Fruit fly (Drosophila melanogaster): ENCODE data around the gene Ranbp21.
A peak's percentile ranks its signal among the peaks of the same experiment; 100 is the strongest.

Gene Ranbp21

dm6 chrX:19606558-19606957 is 45.5 kb downstream of the Ranbp21 start:
- TF ChIP-seq CG12768 (GFP tag; optimal IDR thresholded peaks at IDR 0.05) (no peak), cnc (optimal IDR thresholded peaks at IDR 0.05) (no peak), CG14711 (tag; optimal IDR thresholded peaks at IDR 0.05) (no peak), bab1 (GFP tag; optimal IDR thresholded peaks at IDR 0.05) (no peak), Clk (GFP tag; optimal IDR thresholded peaks at IDR 0.05) (no peak), CG5204 (GFP tag; optimal IDR thresholded peaks at IDR 0.05) (no peak), kay (GFP tag; ENCODE audit: borderline replicate concordance) (no peak), CG1620 (GFP tag; optimal IDR thresholded peaks at IDR 0.05) (no peak), Mnt (GFP tag; optimal IDR thresholded peaks at IDR 0.05) (no peak), pad (GFP tag; optimal IDR thresholded peaks at IDR 0.05) (no peak), CG11617 (GFP tag; optimal IDR thresholded peaks at IDR 0.05) (no peak), CG7101 (tag; optimal IDR thresholded peaks at IDR 0.05) (no peak), Crg-1 (GFP tag; optimal IDR thresholded peaks at IDR 0.05) (no peak), tj (GFP tag; optimal IDR thresholded peaks at IDR 0.05) (no peak), CG33017 (tag; optimal IDR thresholded peaks at IDR 0.05) (no peak), toe (GFP tag; optimal IDR thresholded peaks at IDR 0.05) (no peak)

dm6 chrX:19605915-19606314 is 46.2 kb downstream of the Ranbp21 start:
- TF ChIP-seq tj (GFP tag; optimal IDR thresholded peaks at IDR 0.05) (no peak), kay (GFP tag; ENCODE audit: borderline replicate concordance) (no peak), pad (GFP tag; optimal IDR thresholded peaks at IDR 0.05) (peak; percentile 51), ovo (GFP tag; optimal IDR thresholded peaks at IDR 0.05) (peak; percentile 96)

dm6 chrX:19604997-19605396 is 47.1 kb downstream of the Ranbp21 start, which contains the start of gene CG14207:
Gene CG14207 (plus strand): TSS chrX:19605199.
- TF ChIP-seq CG7045 (GFP tag; optimal IDR thresholded peaks at IDR 0.05): no peak
- TF ChIP-seq CG33017 (tag; optimal IDR thresholded peaks at IDR 0.05): no peak
- TF ChIP-seq bab1 (GFP tag; optimal IDR thresholded peaks at IDR 0.05): peak; percentile 68
- TF ChIP-seq kay (GFP tag; ENCODE audit: borderline replicate concordance): no peak
- peak; percentile 20 for TF ChIP-seq tj (GFP tag; optimal IDR thresholded peaks at IDR 0.05)
- peak; percentile 17 for TF ChIP-seq CG12768 (GFP tag; optimal IDR thresholded peaks at IDR 0.05)
- peak; percentile 7 for TF ChIP-seq ovo (GFP tag; optimal IDR thresholded peaks at IDR 0.05)
- peak; percentile 44 for TF ChIP-seq CG7101 (tag; optimal IDR thresholded peaks at IDR 0.05)
- no peak for TF ChIP-seq Clk (GFP tag; optimal IDR thresholded peaks at IDR 0.05)
- TF ChIP-seq pad (GFP tag; optimal IDR thresholded peaks at IDR 0.05): no peak
- TF ChIP-seq cnc (optimal IDR thresholded peaks at IDR 0.05): no peak
- peak; percentile 16 for TF ChIP-seq cic (GFP tag; optimal IDR thresholded peaks at IDR 0.05)
- TF ChIP-seq CG1620 (GFP tag; optimal IDR thresholded peaks at IDR 0.05): peak; percentile 55
- no peak for TF ChIP-seq CG14711 (tag; optimal IDR thresholded peaks at IDR 0.05)
- TF ChIP-seq Mnt (GFP tag; optimal IDR thresholded peaks at IDR 0.05): peak; percentile 59
- TF ChIP-seq CG5204 (GFP tag; optimal IDR thresholded peaks at IDR 0.05): no peak
- TF ChIP-seq Hr96 (GFP tag; optimal IDR thresholded peaks at IDR 0.05): no peak
- TF ChIP-seq toe (GFP tag; optimal IDR thresholded peaks at IDR 0.05): no peak
- TF ChIP-seq Crg-1 (GFP tag; optimal IDR thresholded peaks at IDR 0.05): peak; percentile 16
- no peak for TF ChIP-seq CG11617 (GFP tag; optimal IDR thresholded peaks at IDR 0.05)

dm6 chrX:19603953-19604352 is 48.1 kb downstream of the Ranbp21 start:
- TF ChIP-seq CG5204 (GFP tag; optimal IDR thresholded peaks at IDR 0.05): peak; percentile 2
- no peak for TF ChIP-seq CG33017 (tag; optimal IDR thresholded peaks at IDR 0.05)
- no peak for TF ChIP-seq Clk (GFP tag; optimal IDR thresholded peaks at IDR 0.05)
- TF ChIP-seq CG12768 (GFP tag; optimal IDR thresholded peaks at IDR 0.05): no peak
- peak; percentile 14 for TF ChIP-seq CG7045 (GFP tag; optimal IDR thresholded peaks at IDR 0.05)
- no peak for TF ChIP-seq cic (GFP tag; optimal IDR thresholded peaks at IDR 0.05)

dm6 chrX:19602483-19602882 is 49.6 kb downstream of the Ranbp21 start:
- TF ChIP-seq bab1 (GFP tag; optimal IDR thresholded peaks at IDR 0.05): no peak
- TF ChIP-seq ovo (GFP tag; optimal IDR thresholded peaks at IDR 0.05): no peak
- no peak for TF ChIP-seq toe (GFP tag; optimal IDR thresholded peaks at IDR 0.05)
- TF ChIP-seq cnc (optimal IDR thresholded peaks at IDR 0.05): no peak
- no peak for TF ChIP-seq CG1620 (GFP tag; optimal IDR thresholded peaks at IDR 0.05)
- no peak for TF ChIP-seq kay (GFP tag; ENCODE audit: borderline replicate concordance)
- no peak for TF ChIP-seq CG14711 (tag; optimal IDR thresholded peaks at IDR 0.05)
- no peak for TF ChIP-seq CG7101 (tag; optimal IDR thresholded peaks at IDR 0.05)
- no peak for TF ChIP-seq Mnt (GFP tag; optimal IDR thresholded peaks at IDR 0.05)
- no peak for TF ChIP-seq CG7045 (GFP tag; optimal IDR thresholded peaks at IDR 0.05)
- TF ChIP-seq Hr96 (GFP tag; optimal IDR thresholded peaks at IDR 0.05): no peak
- TF ChIP-seq CG5204 (GFP tag; optimal IDR thresholded peaks at IDR 0.05): no peak
- TF ChIP-seq cic (GFP tag; optimal IDR thresholded peaks at IDR 0.05): no peak
- no peak for TF ChIP-seq CG11617 (GFP tag; optimal IDR thresholded peaks at IDR 0.05)
- TF ChIP-seq tj (GFP tag; optimal IDR thresholded peaks at IDR 0.05): no peak
- no peak for TF ChIP-seq Crg-1 (GFP tag; optimal IDR thresholded peaks at IDR 0.05)
- TF ChIP-seq CG33017 (tag; optimal IDR thresholded peaks at IDR 0.05): no peak

- peak; percentile 42 for TF ChIP-seq tj (GFP tag; optimal IDR thresholded peaks at IDR 0.05)
- no peak for TF ChIP-seq CG33017 (tag; optimal IDR thresholded peaks at IDR 0.05)
- TF ChIP-seq bab1 (GFP tag; optimal IDR thresholded peaks at IDR 0.05): peak; percentile 49
- peak; percentile 57 for TF ChIP-seq Mnt (GFP tag; optimal IDR thresholded peaks at IDR 0.05)
- peak; percentile 94 for TF ChIP-seq CG14711 (tag; optimal IDR thresholded peaks at IDR 0.05)
- no peak for TF ChIP-seq cnc (optimal IDR thresholded peaks at IDR 0.05)
- TF ChIP-seq pad (GFP tag; optimal IDR thresholded peaks at IDR 0.05): peak; percentile 11
- TF ChIP-seq CG7045 (GFP tag; optimal IDR thresholded peaks at IDR 0.05): no peak
- TF ChIP-seq CG1620 (GFP tag; optimal IDR thresholded peaks at IDR 0.05): peak; percentile 8
- TF ChIP-seq Hr96 (GFP tag; optimal IDR thresholded peaks at IDR 0.05): no peak
- TF ChIP-seq ovo (GFP tag; optimal IDR thresholded peaks at IDR 0.05): peak; percentile 10
- TF ChIP-seq cic (GFP tag; optimal IDR thresholded peaks at IDR 0.05): peak; percentile 29
- no peak for TF ChIP-seq kay (GFP tag; ENCODE audit: borderline replicate concordance)
- TF ChIP-seq Clk (GFP tag; optimal IDR thresholded peaks at IDR 0.05): no peak
- no peak for TF ChIP-seq CG12768 (GFP tag; optimal IDR thresholded peaks at IDR 0.05)
- no peak for TF ChIP-seq CG5204 (GFP tag; optimal IDR thresholded peaks at IDR 0.05)
- no peak for TF ChIP-seq CG11617 (GFP tag; optimal IDR thresholded peaks at IDR 0.05)
- no peak for TF ChIP-seq toe (GFP tag; optimal IDR thresholded peaks at IDR 0.05)
- TF ChIP-seq CG7101 (tag; optimal IDR thresholded peaks at IDR 0.05): peak; percentile 36
- TF ChIP-seq Crg-1 (GFP tag; optimal IDR thresholded peaks at IDR 0.05): peak; percentile 23
These were observed 50.4 kb downstream of the Ranbp21 start, which contains the start of gene CG14220 for dm6 chrX:19601644-19602043. Gene CG14220 (minus strand): TSS chrX:19601851.
